Worm (Caenorhabditis elegans) whole organism, L1 larva: ENCODE measurements around the gene idpb-5.

ENCODE experiments used
- aha-1 ChIP-seq: fragments of 150-350 bp; optimal IDR thresholded peaks from 2 replicates; lab custom pipeline; 2014; ENCODE audit warnings: missing biosample characterization, missing genetic modification characterization
- aly-2 ChIP-seq: fragments of 150-350 bp; optimal IDR thresholded peaks from 2 replicates; lab custom pipeline; 2014; ENCODE audit warnings: missing biosample characterization, missing genetic modification characterization
- ceh-82 ChIP-seq, 3 experiments: fragments of 150-350 bp in 1 of 3; sonication (generic microtip) in 2 of 3; optimal IDR thresholded peaks; 2 replicates each; lab custom pipeline; 2014 to 2017; ENCODE audit warnings: missing biosample characterization in 3 of 3, missing genetic modification characterization in 3 of 3
- jun-1 ChIP-seq: fragments of 150-350 bp; optimal IDR thresholded peaks from 2 replicates; lab custom pipeline; 2014; ENCODE audit warnings: missing biosample characterization, missing genetic modification reagents, missing genetic modification characterization
- lin-15B ChIP-seq: fragments of 150-350 bp; sonication (generic microtip); optimal IDR thresholded peaks from 3 replicates; lab custom pipeline; 2014; ENCODE audit warnings: missing biosample characterization, missing genetic modification characterization
- nhr-11 ChIP-seq: fragments of 150-350 bp; optimal IDR thresholded peaks from 2 replicates; lab custom pipeline; 2014; ENCODE audit warnings: missing biosample characterization, missing genetic modification characterization
- nhr-237 ChIP-seq: fragments of 150-350 bp; optimal IDR thresholded peaks from 2 replicates; lab custom pipeline; 2014; ENCODE audit warnings: missing biosample characterization, missing genetic modification characterization
- pag-3 ChIP-seq: sonication (generic microtip); optimal IDR thresholded peaks from 2 replicates; lab custom pipeline; 2017; ENCODE audit warnings: missing genetic modification characterization, mild to moderate bottlenecking, missing compliant biosample characterization, antibody characterized with exemption, borderline replicate concordance; ENCODE audit not compliant: insufficient read depth
- unc-62 ChIP-seq: fragments of 150-350 bp; optimal IDR thresholded peaks from 2 replicates; lab custom pipeline; 2014; ENCODE audit warnings: missing biosample characterization, missing genetic modification reagents, missing genetic modification characterization

ce11 chrV:11800486-11800885 lies 38.8 kb upstream of the idpb-5 start:
- TF ChIP-seq pag-3 (tag; lab: Kevin White, UChicago) (no peak), aly-2 (no peak), jun-1 (no peak), unc-62 (no peak), nhr-11 (tag; lab: Kevin White, UChicago) (no peak), nhr-237 (tag; lab: Kevin White, UChicago) (no peak), ceh-82 (tag; optimal IDR thresholded peaks at IDR 0.05; lab: Kevin White, UChicago) (no peak), lin-15B (no peak), aha-1 (tag; lab: Kevin White, UChicago) (no peak)
